Fruit fly (Drosophila melanogaster) whole organism, embryonic: ENCODE results near the gene CG6005.

Experiments
- Abd-B ChIP-seq: fragments of 200-800 bp; sonication (Bioruptor generic); optimal IDR thresholded peaks from 2 replicates; lab custom pipeline; 2018; ENCODE audit warnings: missing biosample characterization, mild to moderate bottlenecking, missing genetic modification characterization, moderate library complexity
- CG10321 ChIP-seq: fragments of 200-800 bp; sonication (Bioruptor generic); IDR thresholded peaks from 2 replicates; pipeline ENCODE4 v1.3.6; 2022; ENCODE audit warnings: missing biosample characterization, missing genetic modification characterization
- CG11560 ChIP-seq: fragments of 200-800 bp; sonication (Bioruptor generic); IDR thresholded peaks from 3 replicates; pipeline ENCODE4 v1.3.6; 2022; ENCODE audit warnings: missing biosample characterization, missing genetic modification characterization
- CG12942 ChIP-seq: fragments of 200-800 bp; sonication (Bioruptor generic); optimal IDR thresholded peaks from 3 replicates; lab custom pipeline; 2016; ENCODE audit warnings: missing biosample characterization, missing genetic modification characterization
- CG13296 ChIP-seq: fragments of 200-800 bp; sonication (Bioruptor generic); optimal IDR thresholded peaks from 3 replicates; lab custom pipeline; 2018; ENCODE audit warnings: missing biosample characterization, mild to moderate bottlenecking, missing genetic modification characterization
- CG1602 ChIP-seq: fragments of 200-800 bp; sonication (Bioruptor generic); optimal IDR thresholded peaks from 3 replicates; lab custom pipeline; 2016; ENCODE audit warnings: missing biosample characterization, missing genetic modification characterization
- CG17359 ChIP-seq: fragments of 200-800 bp; sonication (Bioruptor generic); optimal IDR thresholded peaks from 3 replicates; lab custom pipeline; 2018; ENCODE audit warnings: missing biosample characterization, mild to moderate bottlenecking, missing genetic modification characterization, moderate library complexity
- CG17361 ChIP-seq: fragments of 200-800 bp; sonication (Bioruptor generic); IDR thresholded peaks from 3 replicates; pipeline ENCODE4 v1.3.6; 2022; ENCODE audit warnings: missing biosample characterization, missing genetic modification characterization
- CG17802 ChIP-seq: fragments of 200-800 bp; sonication (Bioruptor generic); optimal IDR thresholded peaks from 2 replicates; lab custom pipeline; 2018; ENCODE audit warnings: missing biosample characterization, mild to moderate bottlenecking, missing genetic modification characterization, moderate library complexity
- CG18764 ChIP-seq: fragments of 200-800 bp; sonication (Bioruptor generic); optimal IDR thresholded peaks from 3 replicates; lab custom pipeline; 2016; ENCODE audit warnings: missing biosample characterization, missing genetic modification characterization
- CG2120 ChIP-seq: fragments of 200-800 bp; sonication (Bioruptor generic); optimal IDR thresholded peaks from 3 replicates; lab custom pipeline; 2016; ENCODE audit warnings: missing biosample characterization, missing genetic modification characterization
- CG2129 ChIP-seq: fragments of 200-800 bp; sonication (Bioruptor generic); IDR thresholded peaks from 2 replicates; pipeline ENCODE4 v1.3.6; 2022; ENCODE audit warnings: missing biosample characterization, missing genetic modification characterization; ENCODE audit not compliant: partially characterized antibody
- CG31388 ChIP-seq: fragments of 200-800 bp; sonication (Bioruptor generic); optimal IDR thresholded peaks from 2 replicates; lab custom pipeline; 2016; ENCODE audit warnings: missing biosample characterization, missing genetic modification characterization
- CG33213 ChIP-seq: fragments of 200-800 bp; sonication (Bioruptor generic); optimal IDR thresholded peaks from 3 replicates; lab custom pipeline; 2016; ENCODE audit warnings: missing biosample characterization, missing genetic modification characterization
- CG4424 ChIP-seq: fragments of 200-800 bp; sonication (Bioruptor generic); optimal IDR thresholded peaks from 3 replicates; lab custom pipeline; 2016; ENCODE audit warnings: missing biosample characterization, missing genetic modification characterization
- CG4820 ChIP-seq: fragments of 200-800 bp; sonication (Bioruptor generic); optimal IDR thresholded peaks from 3 replicates; lab custom pipeline; 2016; ENCODE audit warnings: missing biosample characterization, missing genetic modification characterization
- CG5953 ChIP-seq: fragments of 200-800 bp; sonication (Bioruptor generic); IDR thresholded peaks from 2 replicates; pipeline ENCODE4 v1.3.6; 2022; ENCODE audit warnings: missing biosample characterization, missing genetic modification characterization
- CG7357 ChIP-seq: fragments of 200-800 bp; sonication (Bioruptor generic); IDR thresholded peaks from 3 replicates; pipeline ENCODE4 v1.3.6; 2022; ENCODE audit warnings: missing biosample characterization, missing genetic modification characterization
- CG7745 ChIP-seq: fragments of 200-800 bp; sonication (Bioruptor generic); optimal IDR thresholded peaks from 2 replicates; lab custom pipeline; 2018; ENCODE audit warnings: missing biosample characterization, mild to moderate bottlenecking, missing genetic modification characterization, moderate library complexity
- CG8478 ChIP-seq: fragments of >200 bp; optimal IDR thresholded peaks from 2 replicates; lab custom pipeline; 2018
- CG9727 ChIP-seq: fragments of 200-800 bp; sonication (Bioruptor generic); optimal IDR thresholded peaks from 3 replicates; lab custom pipeline; 2017; ENCODE audit warnings: missing biosample characterization, mild to moderate bottlenecking, missing genetic modification characterization
- D19B ChIP-seq: fragments of 200-800 bp; sonication (Bioruptor generic); optimal IDR thresholded peaks from 2 replicates; lab custom pipeline; 2017; ENCODE audit warnings: missing biosample characterization, mild to moderate bottlenecking, missing genetic modification characterization
- Doc3 ChIP-seq: fragments of 200-800 bp; sonication (Bioruptor generic); IDR thresholded peaks from 3 replicates; pipeline ENCODE4 v1.3.6; 2022; ENCODE audit warnings: missing biosample characterization, missing genetic modification characterization; ENCODE audit not compliant: partially characterized antibody
- Ets97D ChIP-seq: fragments of 200-800 bp; sonication (Bioruptor generic); optimal IDR thresholded peaks from 3 replicates; lab custom pipeline; 2016; ENCODE audit warnings: missing biosample characterization, missing genetic modification characterization
- Hr39 ChIP-seq: fragments of >200 bp; optimal IDR thresholded peaks from 2 replicates; lab custom pipeline; 2017
- MBD-R2 ChIP-seq: fragments of 200-800 bp; sonication (Bioruptor generic); IDR thresholded peaks from 2 replicates; pipeline ENCODE4 v1.3.6; 2022; ENCODE audit warnings: missing biosample characterization, missing genetic modification characterization
- Nf-YB ChIP-seq: fragments of 200-800 bp; sonication (Bioruptor generic); optimal IDR thresholded peaks from 3 replicates; lab custom pipeline; 2019; ENCODE audit warnings: missing biosample characterization, mild to moderate bottlenecking, missing genetic modification characterization, moderate library complexity
- NfI ChIP-seq: fragments of 200-800 bp; sonication (Bioruptor generic); optimal IDR thresholded peaks from 3 replicates; lab custom pipeline; 2018; ENCODE audit warnings: missing biosample characterization, mild to moderate bottlenecking, missing genetic modification characterization, moderate library complexity
- Oaz ChIP-seq: fragments of 200-800 bp; sonication (Bioruptor generic); IDR thresholded peaks from 2 replicates; pipeline ENCODE4 v1.3.6; 2022; ENCODE audit warnings: missing biosample characterization, missing genetic modification characterization
- Optix ChIP-seq: fragments of 200-800 bp; sonication (Bioruptor generic); IDR thresholded peaks from 3 replicates; pipeline ENCODE4 v1.3.6; 2022; ENCODE audit warnings: missing biosample characterization, missing genetic modification characterization
- Six4 ChIP-seq: fragments of 200-800 bp; sonication (Bioruptor generic); optimal IDR thresholded peaks from 2 replicates; lab custom pipeline; 2016; ENCODE audit warnings: missing biosample characterization, missing genetic modification characterization
- Sry-β ChIP-seq: fragments of 200-800 bp; sonication (Bioruptor generic); optimal IDR thresholded peaks from 2 replicates; lab custom pipeline; 2018; ENCODE audit warnings: missing biosample characterization, mild to moderate bottlenecking, missing genetic modification characterization, moderate library complexity
- Ssrp ChIP-seq: fragments of 200-800 bp; sonication (Bioruptor generic); optimal IDR thresholded peaks from 2 replicates; lab custom pipeline; 2018; ENCODE audit warnings: missing biosample characterization, mild to moderate bottlenecking, missing genetic modification characterization, moderate library complexity
- Xrp1 ChIP-seq: fragments of 200-800 bp; sonication (Bioruptor generic); IDR thresholded peaks from 2 replicates; pipeline ENCODE4 v1.3.6; 2022; ENCODE audit warnings: missing biosample characterization, missing genetic modification characterization
- amos ChIP-seq: fragments of 200-800 bp; sonication (Bioruptor generic); IDR thresholded peaks from 2 replicates; pipeline ENCODE4 v1.3.6; 2022; ENCODE audit warnings: missing biosample characterization, missing genetic modification characterization; ENCODE audit not compliant: partially characterized antibody
- ap ChIP-seq: fragments of 200-800 bp; sonication (Bioruptor generic); IDR thresholded peaks from 2 replicates; pipeline ENCODE4 v1.3.6; 2022; ENCODE audit warnings: missing biosample characterization, missing genetic modification characterization
- ara ChIP-seq: fragments of 200-800 bp; sonication (Bioruptor generic); IDR thresholded peaks from 2 replicates; pipeline ENCODE4 v1.3.6; 2022; ENCODE audit warnings: missing biosample characterization, missing genetic modification characterization
- ato ChIP-seq: fragments of 200-800 bp; sonication (Bioruptor generic); IDR thresholded peaks from 2 replicates; pipeline ENCODE4 v1.3.6; 2022; ENCODE audit warnings: missing biosample characterization, missing genetic modification characterization; ENCODE audit not compliant: partially characterized antibody
- caup ChIP-seq: fragments of 200-800 bp; sonication (Bioruptor generic); optimal IDR thresholded peaks from 3 replicates; lab custom pipeline; 2017; ENCODE audit warnings: missing biosample characterization, mild to moderate bottlenecking, missing genetic modification characterization, moderate library complexity; ENCODE audit not compliant: severe bottlenecking
- corto ChIP-seq: fragments of 200-800 bp; sonication (Bioruptor generic); optimal IDR thresholded peaks from 2 replicates; lab custom pipeline; 2016; ENCODE audit warnings: missing biosample characterization, mild to moderate bottlenecking, missing genetic modification characterization, moderate library complexity
- da ChIP-seq: fragments of 200-800 bp; sonication (Bioruptor generic); optimal IDR thresholded peaks from 2 replicates; lab custom pipeline; 2016; ENCODE audit warnings: missing biosample characterization, missing genetic modification characterization
- dati ChIP-seq: fragments of 200-800 bp; sonication (Bioruptor generic); IDR thresholded peaks from 2 replicates; pipeline ENCODE4 v1.3.6; 2022; ENCODE audit warnings: missing biosample characterization, missing genetic modification characterization
- esg ChIP-seq: fragments of 200-800 bp; sonication (Bioruptor generic); conservative IDR thresholded peaks from 2 replicates; pipeline ENCODE4 v1.3.6; 2022; ENCODE audit warnings: missing biosample characterization, missing genetic modification characterization
- fd102C ChIP-seq: fragments of 200-800 bp; sonication (Bioruptor generic); optimal IDR thresholded peaks from 2 replicates; lab custom pipeline; 2018; ENCODE audit warnings: missing biosample characterization, mild to moderate bottlenecking, missing genetic modification characterization, moderate library complexity
- gcm2 ChIP-seq: fragments of 200-800 bp; sonication (Bioruptor generic); optimal IDR thresholded peaks from 2 replicates; lab custom pipeline; 2016; ENCODE audit warnings: missing biosample characterization, missing genetic modification characterization
- mld ChIP-seq: fragments of 200-800 bp; sonication (Bioruptor generic); IDR thresholded peaks from 3 replicates; pipeline ENCODE4 v1.3.6; 2022; ENCODE audit warnings: missing biosample characterization, missing genetic modification characterization; ENCODE audit not compliant: partially characterized antibody
- sisA ChIP-seq: fragments of 200-800 bp; sonication (Bioruptor generic); IDR thresholded peaks from 2 replicates; pipeline ENCODE4 v1.3.6; 2022; ENCODE audit warnings: missing biosample characterization, missing genetic modification characterization
- sna ChIP-seq: fragments of 200-800 bp; sonication (Bioruptor generic); IDR thresholded peaks from 2 replicates; pipeline ENCODE4 v1.3.6; 2022; ENCODE audit warnings: missing biosample characterization, missing genetic modification characterization; ENCODE audit not compliant: partially characterized antibody
- tx ChIP-seq: fragments of 200-800 bp; sonication (Bioruptor generic); optimal IDR thresholded peaks from 2 replicates; lab custom pipeline; 2016; ENCODE audit warnings: missing biosample characterization, missing genetic modification characterization
- unc-4 ChIP-seq: fragments of 200-800 bp; sonication (Bioruptor generic); IDR thresholded peaks from 2 replicates; pipeline ENCODE4 v1.3.6; 2022; ENCODE audit warnings: missing biosample characterization, missing genetic modification characterization; ENCODE audit not compliant: partially characterized antibody

The CG6005 gene

DNA sequence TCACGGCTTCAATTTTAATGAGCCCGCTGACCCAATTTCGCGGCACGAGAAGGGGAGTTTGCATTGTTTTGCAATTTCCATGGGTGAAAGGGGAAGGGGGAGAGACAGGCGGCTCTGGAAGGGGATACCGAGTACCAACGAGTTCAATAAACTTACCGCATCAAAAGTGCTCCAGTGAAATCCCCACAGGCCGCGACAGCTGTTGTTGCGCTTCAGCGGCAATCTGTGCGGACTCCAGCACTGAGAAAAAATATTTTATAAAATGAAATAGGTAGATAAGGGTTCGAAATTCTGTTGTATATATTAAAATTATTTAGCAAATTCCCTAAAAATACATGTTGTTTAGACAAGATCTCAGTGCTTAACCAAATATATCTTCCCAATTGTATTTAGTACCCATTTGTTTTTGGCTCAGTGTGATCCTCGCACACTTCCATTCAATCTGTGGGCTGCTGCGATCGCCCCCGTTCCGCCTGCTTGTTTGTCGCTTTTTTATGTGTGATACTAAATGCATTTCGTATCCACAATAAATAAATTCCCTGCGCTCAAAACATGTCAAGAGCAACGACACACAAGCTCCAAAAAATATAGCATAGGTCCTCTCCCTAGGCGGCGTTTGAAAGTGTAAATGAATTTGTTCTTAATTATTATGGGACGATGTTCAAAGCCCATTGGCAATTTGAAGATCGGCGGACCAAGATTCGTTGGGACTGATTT, 28.1 kb downstream of the CG6005 start:
- TF ChIP-seq Nf-YB (GFP tag; lab: Kevin White, UChicago): peak; percentile 44
- TF ChIP-seq MBD-R2 (GFP tag; lab: Robert Waterston, UW): peak; percentile 29; the same call in 1 of the 2 replicates
- TF ChIP-seq Doc3: no peak
- TF ChIP-seq CG4820: peak; percentile 85
- peak; percentile 22 for TF ChIP-seq caup (GFP tag; lab: Kevin White, UChicago)
- peak; percentile 82 for TF ChIP-seq Ssrp (tag; lab: Kevin White, UChicago)
- no peak for TF ChIP-seq mld (GFP tag; lab: Robert Waterston, UW)
- TF ChIP-seq CG2129 (GFP tag; lab: Robert Waterston, UW): no peak
- peak; percentile 74 for TF ChIP-seq CG18764
- TF ChIP-seq CG7745 (tag; lab: Kevin White, UChicago): no peak
- peak; percentile 45 for TF ChIP-seq da (GFP tag; lab: Kevin White, UChicago)
- TF ChIP-seq CG13296: no peak
- TF ChIP-seq unc-4 (GFP tag; lab: Robert Waterston, UW): no peak
- TF ChIP-seq CG2120 (GFP tag; lab: Kevin White, UChicago): peak; percentile 23
- TF ChIP-seq sna (GFP tag; lab: Robert Waterston, UW): no peak
- peak; percentile 75 for TF ChIP-seq esg (GFP tag; lab: Robert Waterston, UW)
- TF ChIP-seq tx (GFP tag; lab: Kevin White, UChicago): no peak
- peak; percentile 69; the same call in 2 of the 3 replicates for TF ChIP-seq Optix (GFP tag; lab: Robert Waterston, UW)
- peak; percentile 6 for TF ChIP-seq Ets97D (GFP tag; lab: Kevin White, UChicago)
- peak; percentile 2 for TF ChIP-seq corto
- TF ChIP-seq ara (GFP tag; lab: Robert Waterston, UW): peak; percentile 87
- peak; percentile 81 for TF ChIP-seq ap (GFP tag; lab: Robert Waterston, UW)
- TF ChIP-seq CG4424 (GFP tag; lab: Kevin White, UChicago): peak; percentile 82
- TF ChIP-seq fd102C (GFP tag; lab: Kevin White, UChicago): no peak
- TF ChIP-seq D19B: no peak
- TF ChIP-seq CG31388: peak; percentile 56
- no peak for TF ChIP-seq amos (GFP tag; lab: Robert Waterston, UW)
- no peak for TF ChIP-seq CG33213
- TF ChIP-seq CG17361 (GFP tag; lab: Robert Waterston, UW): peak; percentile 80
- peak; percentile 63 for TF ChIP-seq CG12942 (GFP tag; lab: Kevin White, UChicago)
- TF ChIP-seq CG7357 (GFP tag; lab: Robert Waterston, UW): peak; percentile 44; the same call in 1 of the 3 replicates
- peak; percentile 72 for TF ChIP-seq Six4 (GFP tag; lab: Kevin White, UChicago)
- TF ChIP-seq CG10321 (GFP tag; lab: Robert Waterston, UW): peak; percentile 56; the same call in 1 of the 2 replicates
- TF ChIP-seq Hr39 (lab: Kevin White, UChicago): no peak
- peak; percentile 81 for TF ChIP-seq CG5953
- 0 out of 2 replicates have a peak, but pooled peaks have one; percentile 59 for TF ChIP-seq dati (GFP tag; lab: Robert Waterston, UW)
- TF ChIP-seq gcm2 (GFP tag; lab: Kevin White, UChicago): peak; percentile 20
- TF ChIP-seq Sry-β (GFP tag; lab: Kevin White, UChicago): peak; percentile 12
- peak; percentile 90 for TF ChIP-seq CG17359 (tag; lab: Kevin White, UChicago)
- peak; percentile 52 for TF ChIP-seq NfI (GFP tag; lab: Kevin White, UChicago)
- peak; percentile 86 for TF ChIP-seq Xrp1 (GFP tag; lab: Robert Waterston, UW)
- no peak for TF ChIP-seq Oaz (GFP tag; lab: Robert Waterston, UW)
- peak; percentile 70 for TF ChIP-seq Abd-B
- peak; percentile 88 for TF ChIP-seq sisA (GFP tag; lab: Robert Waterston, UW)
- TF ChIP-seq CG11560: 0 out of 3 replicates have a peak, but pooled peaks have one; percentile 52
- no peak for TF ChIP-seq ato (GFP tag; lab: Robert Waterston, UW)
- peak; percentile 29 for TF ChIP-seq CG17802 (tag; lab: Kevin White, UChicago)
- TF ChIP-seq CG9727 (GFP tag; lab: Kevin White, UChicago): peak; percentile 72
- peak; percentile 69 for TF ChIP-seq CG1602 (GFP tag; lab: Kevin White, UChicago)
- no peak for TF ChIP-seq CG8478 (lab: Kevin White, UChicago)
